Worm (Caenorhabditis elegans): Measurements from ENCODE around the gene dhcr-24.

- no peak for TF ChIP-seq ceh-8 (GFP tag; optimal IDR thresholded peaks at IDR 0.05)
- no peak for TF ChIP-seq snpc-4 (tag; optimal IDR thresholded peaks at IDR 0.05)
- TF ChIP-seq jun-1 (tag; optimal IDR thresholded peaks at IDR 0.05): no peak
- TF ChIP-seq unc-86 (tag; optimal IDR thresholded peaks at IDR 0.05): no peak
- TF ChIP-seq zip-4 (GFP tag; optimal IDR thresholded peaks at IDR 0.05): no peak
- peak in 1 of 2 experiments; percentile 5 for TF ChIP-seq lsy-2 (tag; optimal IDR thresholded peaks at IDR 0.05)
- no peak for TF ChIP-seq tbx-2 (tag; optimal IDR thresholded peaks at IDR 0.05)
- TF ChIP-seq nhr-11 (tag; optimal IDR thresholded peaks at IDR 0.05): no peak
- no peak for TF ChIP-seq nhr-84 (tag; optimal IDR thresholded peaks at IDR 0.05)
- no peak for TF ChIP-seq fos-1 (tag; optimal IDR thresholded peaks at IDR 0.05)
- TF ChIP-seq grh-1 (GFP tag; IDR thresholded peaks at IDR 0.05): no peak
- no peak for TF ChIP-seq nhr-19 (GFP tag; conservative IDR thresholded peaks at IDR 0.05)
- TF ChIP-seq egl-13 (tag; optimal IDR thresholded peaks at IDR 0.05): no peak
These were observed 16.6 kb upstream of the dhcr-24 start, which contains the start of gene H01M10.1 for ce11 chrX:2580524-2580981.

Data from whole organism, L1 larva.